Worm (Caenorhabditis elegans) whole organism, young adult: ENCODE results near the gene C09F12.3.

ENCODE experiments used
- B0019.2 ChIP-seq: fragments of 200-800 bp; sonication (Bioruptor generic); conservative IDR thresholded peaks from 2 replicates; pipeline ENCODE4 v1.3.6; 2022; ENCODE audit warnings: missing genetic modification reagents, missing genetic modification characterization, missing compliant biosample characterization
- B0261.1 ChIP-seq: sonication (generic microtip); optimal IDR thresholded peaks from 2 replicates; lab custom pipeline; 2016; ENCODE audit warnings: mild to moderate bottlenecking, missing genetic modification characterization, moderate library complexity, missing compliant biosample characterization
- F33H1.4 ChIP-seq: fragments of 200-800 bp; sonication (Bioruptor generic); IDR thresholded peaks from 2 replicates; pipeline ENCODE4 v1.3.6; 2022; ENCODE audit warnings: missing genetic modification reagents, missing genetic modification characterization, missing compliant biosample characterization
- F37B4.10 ChIP-seq: fragments of 200-800 bp; sonication (Bioruptor generic); IDR thresholded peaks from 2 replicates; pipeline ENCODE4 v1.3.6; 2022; ENCODE audit warnings: missing genetic modification characterization, missing compliant biosample characterization
- F52B5.7 ChIP-seq: sonication (generic microtip); optimal IDR thresholded peaks from 2 replicates; lab custom pipeline; 2016; ENCODE audit warnings: mild to moderate bottlenecking, missing genetic modification characterization, missing compliant biosample characterization
- F57A8.1 ChIP-seq: fragments of 200-800 bp; sonication (Bioruptor generic); optimal IDR thresholded peaks from 2 replicates; lab custom pipeline; 2018; ENCODE audit warnings: mild to moderate bottlenecking, missing genetic modification characterization, moderate library complexity, missing compliant biosample characterization
- Y67H2A.10 ChIP-seq: fragments of 200-800 bp; sonication (Bioruptor generic); conservative IDR thresholded peaks from 2 replicates; pipeline ENCODE4 v1.3.6; 2022; ENCODE audit warnings: missing genetic modification reagents, missing genetic modification characterization, missing compliant biosample characterization
- Y95B8A.8 ChIP-seq: fragments of 200-800 bp; sonication (Bioruptor generic); IDR thresholded peaks from 2 replicates; pipeline ENCODE4 v1.3.6; 2022; ENCODE audit warnings: missing genetic modification reagents, missing genetic modification characterization, missing compliant biosample characterization
- akir-1 ChIP-seq: fragments of 200-800 bp; sonication (Bioruptor generic); optimal IDR thresholded peaks from 2 replicates; lab custom pipeline; 2018; ENCODE audit warnings: mild to moderate bottlenecking, missing genetic modification characterization, moderate library complexity, missing compliant biosample characterization
- athp-1 ChIP-seq: sonication (generic microtip); optimal IDR thresholded peaks from 2 replicates; lab custom pipeline; 2017; ENCODE audit warnings: mild to moderate bottlenecking, missing genetic modification characterization, missing compliant biosample characterization
- bed-1 ChIP-seq: fragments of 200-800 bp; sonication (Bioruptor generic); IDR thresholded peaks from 2 replicates; pipeline ENCODE4 v1.3.6; 2022; ENCODE audit warnings: missing genetic modification reagents, missing genetic modification characterization, missing compliant biosample characterization
- ceh-27 ChIP-seq: fragments of 200-800 bp; sonication (Bioruptor generic); optimal IDR thresholded peaks from 2 replicates; lab custom pipeline; 2018; ENCODE audit warnings: mild to moderate bottlenecking, missing genetic modification characterization, moderate library complexity, missing compliant biosample characterization
- dox-1 ChIP-seq: fragments of 200-800 bp; sonication (Bioruptor generic); IDR thresholded peaks from 2 replicates; pipeline ENCODE4 v1.3.6; 2022; ENCODE audit warnings: missing genetic modification reagents, missing genetic modification characterization, missing compliant biosample characterization
- dpff-1 ChIP-seq: sonication (generic microtip); optimal IDR thresholded peaks from 2 replicates; lab custom pipeline; 2017; ENCODE audit warnings: mild to moderate bottlenecking, missing genetic modification characterization, missing compliant biosample characterization
- dpl-1 ChIP-seq: fragments of 150-350 bp; optimal IDR thresholded peaks from 2 replicates; lab custom pipeline; 2014; ENCODE audit warnings: missing biosample characterization, missing genetic modification reagents, missing genetic modification characterization
- egl-18 ChIP-seq: fragments of 200-800 bp; sonication (Bioruptor generic); IDR thresholded peaks from 2 replicates; pipeline ENCODE4 v1.3.6; 2022; ENCODE audit warnings: missing genetic modification reagents, missing genetic modification characterization, missing compliant biosample characterization
- egl-44 ChIP-seq: fragments of 200-800 bp; sonication (Bioruptor generic); IDR thresholded peaks from 2 replicates; pipeline ENCODE4 v1.3.6; 2022; ENCODE audit warnings: missing genetic modification reagents, missing genetic modification characterization, missing compliant biosample characterization
- fkh-3 ChIP-seq: sonication (generic microtip); optimal IDR thresholded peaks from 2 replicates; lab custom pipeline; 2016; ENCODE audit warnings: mild to moderate bottlenecking, missing genetic modification characterization, missing compliant biosample characterization
- hlh-12 ChIP-seq: sonication (generic microtip); optimal IDR thresholded peaks from 2 replicates; lab custom pipeline; 2016; ENCODE audit warnings: missing genetic modification characterization, missing compliant biosample characterization
- hrde-1 ChIP-seq: sonication (generic microtip); optimal IDR thresholded peaks from 2 replicates; lab custom pipeline; 2016; ENCODE audit warnings: missing genetic modification characterization, mild to moderate bottlenecking, missing compliant biosample characterization, moderate library complexity, missing genotype, missing genetic modification reagents, borderline replicate concordance
- lin-40 ChIP-seq: sonication (generic microtip); optimal IDR thresholded peaks from 2 replicates; lab custom pipeline; 2016; ENCODE audit warnings: missing genetic modification characterization, mild to moderate bottlenecking, missing compliant biosample characterization, missing genotype, missing genetic modification reagents
- lsl-1 ChIP-seq: fragments of 200-800 bp; sonication (Bioruptor generic); optimal IDR thresholded peaks from 2 replicates; lab custom pipeline; 2018; ENCODE audit warnings: mild to moderate bottlenecking, missing genetic modification characterization, moderate library complexity, missing compliant biosample characterization
- lsy-27 ChIP-seq: sonication (generic microtip); optimal IDR thresholded peaks from 2 replicates; lab custom pipeline; 2017; ENCODE audit warnings: missing genetic modification characterization, mild to moderate bottlenecking, missing compliant biosample characterization, antibody characterized with exemption, missing genotype, borderline replicate concordance; ENCODE audit not compliant: insufficient read depth
- nhr-90 ChIP-seq: sonication (generic microtip); optimal IDR thresholded peaks from 2 replicates; lab custom pipeline; 2016; ENCODE audit warnings: missing genotype, mild to moderate bottlenecking, missing genetic modification characterization, missing compliant biosample characterization
- pha-4 ChIP-seq: fragments of 150-350 bp; sonication (generic microtip); optimal IDR thresholded peaks from 2 replicates; lab custom pipeline; 2014; ENCODE audit warnings: missing biosample characterization, missing genetic modification reagents, missing genetic modification characterization
- rec-8 ChIP-seq, 2 experiments: sonication (generic microtip); optimal IDR thresholded peaks; 2 replicates each; lab custom pipeline; 2016; ENCODE audit warnings: mild to moderate bottlenecking in 2 of 2, missing genetic modification characterization in 2 of 2, missing genetic modification reagents in 2 of 2, missing genotype in 2 of 2, missing biosample characterization in 1 of 2, missing compliant biosample characterization in 1 of 2, moderate library complexity in 1 of 2
- repo-1 ChIP-seq: sonication (generic microtip); optimal IDR thresholded peaks from 2 replicates; lab custom pipeline; 2017; ENCODE audit warnings: mild to moderate bottlenecking, missing genetic modification characterization, missing compliant biosample characterization
- sea-2 ChIP-seq: fragments of 200-800 bp; sonication (Bioruptor generic); IDR thresholded peaks from 2 replicates; pipeline ENCODE4 v1.3.6; 2022; ENCODE audit warnings: missing genetic modification characterization, missing compliant biosample characterization
- sptf-2 ChIP-seq: fragments of 200-800 bp; sonication (Bioruptor generic); optimal IDR thresholded peaks from 2 replicates; lab custom pipeline; 2018; ENCODE audit warnings: mild to moderate bottlenecking, missing genetic modification characterization, missing compliant biosample characterization
- xnd-1 ChIP-seq: sonication (generic microtip); optimal IDR thresholded peaks from 2 replicates; lab custom pipeline; 2016; ENCODE audit warnings: missing genotype, missing genetic modification reagents, missing genetic modification characterization, missing compliant biosample characterization
- ztf-22 ChIP-seq: fragments of 200-800 bp; sonication (Bioruptor generic); optimal IDR thresholded peaks from 2 replicates; lab custom pipeline; 2018; ENCODE audit warnings: mild to moderate bottlenecking, missing genetic modification characterization, moderate library complexity, missing compliant biosample characterization
- ztf-3 ChIP-seq: fragments of 200-800 bp; sonication (Bioruptor generic); optimal IDR thresholded peaks from 2 replicates; lab custom pipeline; 2018; ENCODE audit warnings: mild to moderate bottlenecking, missing genetic modification characterization, missing compliant biosample characterization

C09F12.3 gene

ce11 chrX:11031047-11031695 lies 11.5 kb downstream of the C09F12.3 start (continued):
- TF ChIP-seq xnd-1 (tag; lab: Kevin White, UChicago): no peak
- TF ChIP-seq rec-8 (tag; optimal IDR thresholded peaks at IDR 0.05; lab: Kevin White, UChicago): peak in 1 of 2 experiments; percentile 52
- TF ChIP-seq F52B5.7 (tag; lab: Kevin White, UChicago): peak; percentile 31
- TF ChIP-seq bed-1 (GFP tag; lab: Robert Waterston, UW): no peak
- TF ChIP-seq pha-4 (tag; lab: Kevin White, UChicago): no peak
- no peak for TF ChIP-seq F33H1.4 (GFP tag; lab: Robert Waterston, UW)
- TF ChIP-seq ceh-27 (GFP tag; lab: Kevin White, UChicago): peak; percentile 80
- peak; percentile 77; the same call in 1 of the 2 replicates for TF ChIP-seq egl-18 (GFP tag; lab: Robert Waterston, UW)
- no peak for TF ChIP-seq hrde-1 (tag; lab: Kevin White, UChicago)
- TF ChIP-seq dpl-1 (GFP tag; lab: Kevin White, UChicago): no peak
- no peak for TF ChIP-seq lsy-27
- TF ChIP-seq athp-1 (tag; lab: Kevin White, UChicago): peak; percentile 38
- TF ChIP-seq lin-40: peak; percentile 94
- TF ChIP-seq sea-2 (GFP tag; lab: Robert Waterston, UW): no peak
- TF ChIP-seq akir-1 (GFP tag; lab: Kevin White, UChicago): peak; percentile 57
- no peak for TF ChIP-seq ztf-3 (GFP tag; lab: Kevin White, UChicago)
- no peak for TF ChIP-seq hlh-12 (tag; lab: Kevin White, UChicago)
- no peak for TF ChIP-seq B0019.2 (GFP tag; lab: Robert Waterston, UW)
- no peak for TF ChIP-seq ztf-22
- TF ChIP-seq Y95B8A.8 (GFP tag; lab: Robert Waterston, UW): no peak
- no peak for TF ChIP-seq Y67H2A.10
- TF ChIP-seq F57A8.1 (GFP tag; lab: Kevin White, UChicago): peak; percentile 9
- TF ChIP-seq dox-1: peak; percentile 90
- peak; percentile 68 for TF ChIP-seq repo-1

ce11 chrX:11028617-11029016 lies 14.1 kb downstream of the C09F12.3 start, which contains the start of gene ldb-1:
ldb-1 (plus strand) TSS chrX:11028917.
- TF ChIP-seq F37B4.10 (GFP tag; lab: Robert Waterston, UW) (no peak), fkh-3 (tag; lab: Kevin White, UChicago) (no peak), nhr-90 (no peak), dpff-1 (no peak), lsl-1 (GFP tag; lab: Kevin White, UChicago) (no peak), B0261.1 (tag; lab: Kevin White, UChicago) (no peak)

ce11 chrX:11016100-11016499 lies 26.6 kb downstream of the C09F12.3 start, which contains the start of gene egl-15:
egl-15 (plus strand) TSS chrX:11016400.
- no peak for TF ChIP-seq ztf-22
- no peak for TF ChIP-seq egl-44
- no peak for TF ChIP-seq sptf-2 (GFP tag; lab: Kevin White, UChicago)
